Worm (Caenorhabditis elegans): ENCODE data around the gene C30H6.12.

ce11 chrIV:17387442-17387967 lies 4.4 kb downstream of the C30H6.12 start, which contains the start of gene T02D1.8:
- TF ChIP-seq fos-1 (tag; optimal IDR thresholded peaks at IDR 0.05) (no peak), vab-15 (tag; optimal IDR thresholded peaks at IDR 0.05) (no peak), fkh-4 (tag; optimal IDR thresholded peaks at IDR 0.05; ENCODE audit: borderline replicate concordance) (no peak), blmp-1 (tag; optimal IDR thresholded peaks at IDR 0.05) (no peak), nhr-90 (tag; optimal IDR thresholded peaks at IDR 0.05; ENCODE audit: poor library complexity) (no peak), lin-13 (GFP tag; optimal IDR thresholded peaks at IDR 0.05) (no peak), pag-3 (tag; optimal IDR thresholded peaks at IDR 0.05; ENCODE audit: borderline replicate concordance, insufficient read depth) (no peak), elt-3 (tag; optimal IDR thresholded peaks at IDR 0.05) (no peak), lsy-2 (tag; optimal IDR thresholded peaks at IDR 0.05) (no peak), pqm-1 (tag; optimal IDR thresholded peaks at IDR 0.05) (no peak), nhr-12 (tag; optimal IDR thresholded peaks at IDR 0.05) (no peak), hlh-17 (GFP tag; optimal IDR thresholded peaks at IDR 0.05; ENCODE audit: borderline replicate concordance) (no peak), lin-39 (tag; optimal IDR thresholded peaks at IDR 0.05) (no peak), aha-1 (tag; optimal IDR thresholded peaks at IDR 0.05) (no peak)
